Fruit fly (Drosophila melanogaster): ENCODE measurements around the gene Elp4.
A peak's percentile ranks its signal among the peaks of the same experiment; 100 is the strongest.

Gene Elp4

DNA sequence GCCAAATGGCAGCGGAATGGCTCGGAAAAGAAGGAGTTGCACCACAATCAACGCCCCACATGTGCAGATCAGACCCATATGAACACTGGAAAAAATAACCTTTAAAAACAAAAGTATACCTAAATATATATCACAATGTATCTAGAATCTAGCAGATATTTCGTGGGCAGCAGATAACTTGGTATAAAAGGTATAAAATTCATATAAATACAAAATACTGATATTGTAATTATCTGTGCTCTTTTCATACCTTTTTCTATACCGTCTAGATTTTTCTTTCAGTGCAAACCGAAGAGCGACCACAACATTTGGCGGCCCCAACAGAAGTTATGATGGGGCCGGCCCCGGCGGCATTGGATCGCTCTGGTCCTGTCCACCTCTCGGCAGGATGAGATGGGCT, 22.6 kb upstream of the Elp4 start (continued):
- TF ChIP-seq dsf (GFP tag; optimal IDR thresholded peaks at IDR 0.05; ENCODE audit: borderline replicate concordance) (no peak), Vsx2 (GFP tag; optimal IDR thresholded peaks at IDR 0.05; ENCODE audit: partially characterized antibody) (no peak), jim (GFP tag; optimal IDR thresholded peaks at IDR 0.05) (no peak), CG9705 (GFP tag; optimal IDR thresholded peaks at IDR 0.05) (peak; percentile 45), Rel (GFP tag; optimal IDR thresholded peaks at IDR 0.05) (peak; percentile 33), Rel (tag; optimal IDR thresholded peaks at IDR 0.05) (peak; percentile 48)

- TF ChIP-seq tai (GFP tag; optimal IDR thresholded peaks at IDR 0.05) (no peak), N (GFP tag; optimal IDR thresholded peaks at IDR 0.05) (no peak), lola (GFP tag; optimal IDR thresholded peaks at IDR 0.05) (no peak), dl (GFP tag; optimal IDR thresholded peaks at IDR 0.05; ENCODE audit: insufficient read depth in 1 of 2, partially characterized antibody in 2 of 2) (no peak), Hr78 (GFP tag; optimal IDR thresholded peaks at IDR 0.05) (no peak), woc (GFP tag; optimal IDR thresholded peaks at IDR 0.05) (no peak), sage (GFP tag; optimal IDR thresholded peaks at IDR 0.05) (no peak), psq (GFP tag; optimal IDR thresholded peaks at IDR 0.05) (no peak)
Measured at dm6 chr2L:5502868-5503267, 21.1 kb upstream of the Elp4 start.

dm6 chr2L:5505130-5505529, 18.8 kb upstream of the Elp4 start:
- TF ChIP-seq CG9705 (GFP tag; optimal IDR thresholded peaks at IDR 0.05) (no peak), Jra (GFP tag; optimal IDR thresholded peaks at IDR 0.05) (no peak), dl (GFP tag; optimal IDR thresholded peaks at IDR 0.05; ENCODE audit: insufficient read depth in 1 of 2, partially characterized antibody in 2 of 2) (no peak), Dif (GFP tag; optimal IDR thresholded peaks at IDR 0.05; ENCODE audit: partially characterized antibody) (no peak), pan (optimal IDR thresholded peaks at IDR 0.05) (no peak), h (GFP tag; optimal IDR thresholded peaks at IDR 0.05) (peak; percentile 19), Hnf4 (GFP tag; optimal IDR thresholded peaks at IDR 0.05) (peak; percentile 61), brk (GFP tag; optimal IDR thresholded peaks at IDR 0.05) (no peak), jim (GFP tag; optimal IDR thresholded peaks at IDR 0.05) (no peak), CrebA (GFP tag; optimal IDR thresholded peaks at IDR 0.05; ENCODE audit: borderline replicate concordance) (no peak), OdsH (GFP tag; optimal IDR thresholded peaks at IDR 0.05) (peak; percentile 40), psq (GFP tag; optimal IDR thresholded peaks at IDR 0.05) (peak; percentile 30), Rel (GFP tag; optimal IDR thresholded peaks at IDR 0.05) (no peak), Rel (tag; optimal IDR thresholded peaks at IDR 0.05) (no peak), dsf (GFP tag; optimal IDR thresholded peaks at IDR 0.05; ENCODE audit: borderline replicate concordance) (no peak), GATAd (GFP tag; optimal IDR thresholded peaks at IDR 0.05) (no peak), Sp1 (GFP tag; optimal IDR thresholded peaks at IDR 0.05) (peak; percentile 32), dmrt93B (GFP tag; optimal IDR thresholded peaks at IDR 0.05) (no peak), Mio (GFP tag; optimal IDR thresholded peaks at IDR 0.05) (no peak), foxo (GFP tag; optimal IDR thresholded peaks at IDR 0.05) (peak in 1 of 2 experiments; percentile 34), Vsx2 (GFP tag; optimal IDR thresholded peaks at IDR 0.05; ENCODE audit: partially characterized antibody) (no peak), woc (GFP tag; optimal IDR thresholded peaks at IDR 0.05) (no peak), rgr (GFP tag; optimal IDR thresholded peaks at IDR 0.05) (no peak), tai (GFP tag; optimal IDR thresholded peaks at IDR 0.05) (no peak), N (GFP tag; optimal IDR thresholded peaks at IDR 0.05) (no peak), br (GFP tag; optimal IDR thresholded peaks at IDR 0.05) (peak; percentile 40), Abd-B (GFP tag; optimal IDR thresholded peaks at IDR 0.05) (no peak), CG32264 (GFP tag; optimal IDR thresholded peaks at IDR 0.05) (no peak), Hr83 (GFP tag; optimal IDR thresholded peaks at IDR 0.05; ENCODE audit: poor library complexity, severe bottlenecking) (no peak), HLH106 (tag; optimal IDR thresholded peaks at IDR 0.05) (peak; percentile 12), Dfd (GFP tag; optimal IDR thresholded peaks at IDR 0.05) (no peak), ey (GFP tag; optimal IDR thresholded peaks at IDR 0.05) (peak; percentile 28), Hr78 (GFP tag; optimal IDR thresholded peaks at IDR 0.05) (no peak), sage (GFP tag; optimal IDR thresholded peaks at IDR 0.05) (no peak), usp (GFP tag; optimal IDR thresholded peaks at IDR 0.05) (no peak), fru (GFP tag; optimal IDR thresholded peaks at IDR 0.05) (peak; percentile 55), Myc (optimal IDR thresholded peaks at IDR 0.05) (no peak), lola (GFP tag; optimal IDR thresholded peaks at IDR 0.05) (no peak), sv (GFP tag; optimal IDR thresholded peaks at IDR 0.05) (no peak)
